Worm (Caenorhabditis elegans) whole organism, young adult: Measurements from ENCODE around the gene Y37D8A.25.

Source experiments
- F37B4.10 ChIP-seq: fragments of 200-800 bp; sonication (Bioruptor generic); IDR thresholded peaks from 2 replicates; pipeline ENCODE4 v1.3.6; 2022; ENCODE audit warnings: missing genetic modification characterization, missing compliant biosample characterization
- T26A5.8 ChIP-seq: sonication (generic microtip); optimal IDR thresholded peaks from 2 replicates; lab custom pipeline; 2016; ENCODE audit warnings: missing genetic modification characterization, missing compliant biosample characterization
- Y53G8AR.9 ChIP-seq: fragments of 200-800 bp; sonication (Bioruptor generic); conservative IDR thresholded peaks from 2 replicates; pipeline ENCODE4 v1.3.6; 2022; ENCODE audit warnings: missing genetic modification reagents, missing genetic modification characterization, missing compliant biosample characterization
- aptf-2 ChIP-seq: fragments of 200-800 bp; sonication (Bioruptor generic); conservative IDR thresholded peaks from 2 replicates; pipeline ENCODE4 v1.3.6; 2022; ENCODE audit warnings: missing genetic modification reagents, missing genetic modification characterization, missing compliant biosample characterization
- attf-5 ChIP-seq: fragments of 200-800 bp; sonication (Bioruptor generic); optimal IDR thresholded peaks from 2 replicates; lab custom pipeline; 2018; ENCODE audit warnings: mild to moderate bottlenecking, missing genetic modification characterization, missing compliant biosample characterization
- cebp-1 ChIP-seq, 2 experiments: fragments of 200-800 bp in 1 of 2; sonication (Bioruptor generic) in 1 of 2; sonication (generic microtip) in 1 of 2; IDR thresholded peaks in 1 of 2; optimal IDR thresholded peaks in 1 of 2; 2 replicates each; pipeline versions ENCODE4 v1.3.6 to Lab custom; 2017 to 2022; ENCODE audit warnings: missing compliant biosample characterization in 2 of 2, missing genetic modification characterization in 2 of 2, mild to moderate bottlenecking in 1 of 2, missing genetic modification reagents in 1 of 2, moderate library complexity in 1 of 2
- ceh-100 ChIP-seq: fragments of 200-800 bp; sonication (Bioruptor generic); IDR thresholded peaks from 2 replicates; pipeline ENCODE4 v1.3.6; 2022; ENCODE audit warnings: missing genetic modification reagents, missing genetic modification characterization, missing compliant biosample characterization
- ceh-91 ChIP-seq: fragments of 200-800 bp; sonication (Bioruptor generic); IDR thresholded peaks from 2 replicates; pipeline ENCODE4 v1.3.6; 2022; ENCODE audit warnings: missing genetic modification reagents, missing genetic modification characterization, missing compliant biosample characterization
- chd-7 ChIP-seq: sonication (generic microtip); optimal IDR thresholded peaks from 2 replicates; lab custom pipeline; 2016; ENCODE audit warnings: mild to moderate bottlenecking, missing genetic modification characterization, moderate library complexity, missing compliant biosample characterization
- efl-1 ChIP-seq: fragments of 150-350 bp; optimal IDR thresholded peaks from 2 replicates; lab custom pipeline; 2014; ENCODE audit warnings: missing biosample characterization, missing genetic modification reagents, missing genetic modification characterization
- egl-18 ChIP-seq: fragments of 200-800 bp; sonication (Bioruptor generic); IDR thresholded peaks from 2 replicates; pipeline ENCODE4 v1.3.6; 2022; ENCODE audit warnings: missing genetic modification reagents, missing genetic modification characterization, missing compliant biosample characterization
- egrh-3 ChIP-seq: fragments of 200-800 bp; sonication (Bioruptor generic); IDR thresholded peaks from 2 replicates; pipeline ENCODE4 v1.3.6; 2022; ENCODE audit warnings: missing genetic modification reagents, missing genetic modification characterization, missing compliant biosample characterization
- fkh-3 ChIP-seq: sonication (generic microtip); optimal IDR thresholded peaks from 2 replicates; lab custom pipeline; 2016; ENCODE audit warnings: mild to moderate bottlenecking, missing genetic modification characterization, missing compliant biosample characterization
- him-1 ChIP-seq: sonication (generic microtip); optimal IDR thresholded peaks from 2 replicates; lab custom pipeline; 2016; ENCODE audit warnings: missing genotype, missing genetic modification reagents, missing genetic modification characterization, missing compliant biosample characterization
- hlh-26 ChIP-seq: fragments of 200-800 bp; sonication (Bioruptor generic); conservative IDR thresholded peaks from 2 replicates; pipeline ENCODE4 v1.3.6; 2022; ENCODE audit warnings: missing genetic modification reagents, missing genetic modification characterization, missing compliant biosample characterization
- hmg-1.2 ChIP-seq: fragments of 200-800 bp; sonication (Bioruptor generic); IDR thresholded peaks from 2 replicates; pipeline ENCODE4 v1.3.6; 2022; ENCODE audit warnings: missing genetic modification reagents, missing genetic modification characterization, missing compliant biosample characterization
- hmg-20 ChIP-seq: fragments of 200-800 bp; sonication (Bioruptor generic); IDR thresholded peaks from 2 replicates; pipeline ENCODE4 v1.3.6; 2022; ENCODE audit warnings: missing genetic modification reagents, missing genetic modification characterization, missing compliant biosample characterization
- let-526 ChIP-seq: fragments of 200-800 bp; sonication (Bioruptor generic); IDR thresholded peaks from 2 replicates; pipeline ENCODE4 v1.3.6; 2022; ENCODE audit warnings: missing genetic modification reagents, missing genetic modification characterization, missing compliant biosample characterization
- let-607 ChIP-seq, 2 experiments: fragments of 200-800 bp in 1 of 2; sonication (Bioruptor generic) in 1 of 2; sonication (generic microtip) in 1 of 2; optimal IDR thresholded peaks; 2 replicates each; lab custom pipeline; 2016 to 2018; ENCODE audit warnings: mild to moderate bottlenecking in 2 of 2, missing compliant biosample characterization in 2 of 2, missing genetic modification characterization in 2 of 2, moderate library complexity in 2 of 2, missing genotype in 1 of 2
- lin-26 ChIP-seq: fragments of 200-800 bp; sonication (Bioruptor generic); IDR thresholded peaks from 2 replicates; pipeline ENCODE4 v1.3.6; 2022; ENCODE audit warnings: missing genetic modification reagents, missing genetic modification characterization, missing compliant biosample characterization
- lin-54 ChIP-seq: fragments of 200-800 bp; sonication (Bioruptor generic); optimal IDR thresholded peaks from 2 replicates; lab custom pipeline; 2018; ENCODE audit warnings: mild to moderate bottlenecking, missing genetic modification characterization, missing compliant biosample characterization
- lsy-27 ChIP-seq: sonication (generic microtip); optimal IDR thresholded peaks from 2 replicates; lab custom pipeline; 2017; ENCODE audit warnings: missing genetic modification characterization, mild to moderate bottlenecking, missing compliant biosample characterization, antibody characterized with exemption, missing genotype, borderline replicate concordance; ENCODE audit not compliant: insufficient read depth
- madf-6 ChIP-seq: fragments of 200-800 bp; sonication (Bioruptor generic); IDR thresholded peaks from 2 replicates; pipeline ENCODE4 v1.3.6; 2022; ENCODE audit warnings: missing genetic modification reagents, missing genetic modification characterization, missing compliant biosample characterization
- madf-8 ChIP-seq: fragments of 200-800 bp; sonication (Bioruptor generic); conservative IDR thresholded peaks from 2 replicates; pipeline ENCODE4 v1.3.6; 2022; ENCODE audit warnings: missing genetic modification reagents, missing genetic modification characterization, missing compliant biosample characterization
- nfyb-1 ChIP-seq: fragments of 200-800 bp; sonication (Bioruptor generic); IDR thresholded peaks from 2 replicates; pipeline ENCODE4 v1.3.6; 2022; ENCODE audit warnings: missing genetic modification reagents, missing genetic modification characterization, missing compliant biosample characterization
- nhr-80 ChIP-seq: sonication (generic microtip); optimal IDR thresholded peaks from 2 replicates; lab custom pipeline; 2016; ENCODE audit warnings: missing genetic modification characterization, missing compliant biosample characterization
- somi-1 ChIP-seq: fragments of 200-800 bp; sonication (Bioruptor generic); optimal IDR thresholded peaks from 2 replicates; lab custom pipeline; 2018; ENCODE audit warnings: mild to moderate bottlenecking, missing genetic modification characterization, missing compliant biosample characterization
- tbp1 ChIP-seq: fragments of 200-800 bp; sonication (Bioruptor generic); optimal IDR thresholded peaks from 2 replicates; lab custom pipeline; 2018; ENCODE audit warnings: mild to moderate bottlenecking, missing genetic modification characterization, missing compliant biosample characterization
- zfh-2 ChIP-seq: fragments of 200-800 bp; sonication (Bioruptor generic); conservative IDR thresholded peaks from 2 replicates; pipeline ENCODE4 v1.3.6; 2022; ENCODE audit warnings: missing genetic modification reagents, missing genetic modification characterization, missing compliant biosample characterization
- zim-3 ChIP-seq: sonication (generic microtip); optimal IDR thresholded peaks from 2 replicates; lab custom pipeline; 2017; ENCODE audit warnings: mild to moderate bottlenecking, missing genetic modification characterization, moderate library complexity, missing compliant biosample characterization
- ztf-22 ChIP-seq: fragments of 200-800 bp; sonication (Bioruptor generic); optimal IDR thresholded peaks from 2 replicates; lab custom pipeline; 2018; ENCODE audit warnings: mild to moderate bottlenecking, missing genetic modification characterization, moderate library complexity, missing compliant biosample characterization
- ztf-26 ChIP-seq: sonication (generic microtip); optimal IDR thresholded peaks from 2 replicates; lab custom pipeline; 2017; ENCODE audit warnings: missing genetic modification characterization, missing compliant biosample characterization

The Y37D8A.25 gene

DNA sequence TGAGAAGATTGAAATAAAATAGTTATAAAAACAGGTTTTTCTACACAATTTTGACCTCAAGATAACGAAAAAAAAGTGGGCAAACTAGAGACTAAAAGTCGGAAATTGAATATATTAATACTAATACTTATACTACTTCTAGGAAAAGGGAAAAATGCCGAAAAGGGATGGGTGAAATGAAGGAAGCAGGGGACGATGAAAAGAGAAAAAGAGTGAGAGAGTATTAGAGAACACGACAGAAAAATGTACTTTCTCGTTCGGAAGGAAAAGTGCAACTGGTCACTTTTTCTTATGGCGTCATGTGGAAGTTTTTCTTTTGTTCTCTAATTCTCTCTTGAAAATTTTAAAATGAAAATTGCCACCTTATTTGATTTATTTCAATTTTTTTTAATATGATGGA, 21.3 kb upstream of the Y37D8A.25 start (continued):
- TF ChIP-seq let-526 (GFP tag; lab: Robert Waterston, UW) (no peak), let-607 (tag; optimal IDR thresholded peaks at IDR 0.05; lab: Kevin White, UChicago) (no peak), Y53G8AR.9 (GFP tag; lab: Robert Waterston, UW) (no peak), attf-5 (GFP tag; lab: Kevin White, UChicago) (no peak), egl-18 (GFP tag; lab: Robert Waterston, UW) (no peak), hlh-26 (GFP tag; lab: Robert Waterston, UW) (no peak), nhr-80 (tag; lab: Kevin White, UChicago) (peak; percentile 27), fkh-3 (no peak)

ce11 chrIII:12840204-12840603, 20.2 kb upstream of the Y37D8A.25 start:
- TF ChIP-seq efl-1 (GFP tag; lab: Kevin White, UChicago) (peak; percentile 50), aptf-2 (GFP tag; lab: Robert Waterston, UW) (peak; percentile 88), lin-54 (no peak), madf-6 (GFP tag; lab: Robert Waterston, UW) (peak; percentile 52; the same call in 1 of the 2 replicates), madf-8 (GFP tag; lab: Robert Waterston, UW) (0 out of 2 replicates have a peak, but pooled peaks have one; percentile 11)

ce11 chrIII:12838913-12839366, 18.9 kb upstream of the Y37D8A.25 start, which contains the start of gene Y37D8A.4:
Y37D8A.4 (minus strand) TSS chrIII:12838963.
- TF ChIP-seq cebp-1 (GFP tag; IDR thresholded peaks at IDR 0.05; lab: Robert Waterston, UW) (no peak), cebp-1 (tag; optimal IDR thresholded peaks at IDR 0.05; lab: Kevin White, UChicago) (peak; percentile 69), chd-7 (tag; lab: Kevin White, UChicago) (peak; percentile 34), egrh-3 (peak; percentile 93), lsy-27 (tag; lab: Kevin White, UChicago) (no peak), ztf-26 (tag; lab: Kevin White, UChicago) (peak; percentile 76), lin-54 (peak; percentile 23), lin-26 (0 out of 2 replicates have a peak, but pooled peaks have one; percentile 30), ceh-91 (no peak), zfh-2 (peak; percentile 82), nfyb-1 (GFP tag; lab: Robert Waterston, UW) (0 out of 2 replicates have a peak, but pooled peaks have one; percentile 9), hmg-1.2 (peak; percentile 40; the same call in 1 of the 2 replicates), ztf-22 (GFP tag; lab: Kevin White, UChicago) (peak; percentile 44), attf-5 (GFP tag; lab: Kevin White, UChicago) (peak; percentile 59), ceh-100 (GFP tag; lab: Robert Waterston, UW) (no peak), T26A5.8 (tag; lab: Kevin White, UChicago) (no peak), nhr-80 (tag; lab: Kevin White, UChicago) (peak; percentile 57), somi-1 (GFP tag; lab: Kevin White, UChicago) (peak; percentile 67), tbp1 (peak; percentile 48)

ce11 chrIII:12838299-12838698, 18.2 kb upstream of the Y37D8A.25 start:
- TF ChIP-seq nfyb-1 (GFP tag; lab: Robert Waterston, UW): peak; percentile 83
- no peak for TF ChIP-seq egrh-3

- no peak for TF ChIP-seq zim-3 (tag; lab: Kevin White, UChicago)
- TF ChIP-seq him-1 (tag; lab: Kevin White, UChicago): no peak
- no peak for TF ChIP-seq hmg-20 (GFP tag; lab: Robert Waterston, UW)
- no peak for TF ChIP-seq F37B4.10
- TF ChIP-seq nfyb-1 (GFP tag; lab: Robert Waterston, UW): 0 out of 2 replicates have a peak, but pooled peaks have one; percentile 7
These were observed 16.8 kb upstream of the Y37D8A.25 start for ce11 chrIII:12836742-12837285.
